Fruit fly (Drosophila melanogaster): ENCODE measurements around the gene Phae2.

DNA sequence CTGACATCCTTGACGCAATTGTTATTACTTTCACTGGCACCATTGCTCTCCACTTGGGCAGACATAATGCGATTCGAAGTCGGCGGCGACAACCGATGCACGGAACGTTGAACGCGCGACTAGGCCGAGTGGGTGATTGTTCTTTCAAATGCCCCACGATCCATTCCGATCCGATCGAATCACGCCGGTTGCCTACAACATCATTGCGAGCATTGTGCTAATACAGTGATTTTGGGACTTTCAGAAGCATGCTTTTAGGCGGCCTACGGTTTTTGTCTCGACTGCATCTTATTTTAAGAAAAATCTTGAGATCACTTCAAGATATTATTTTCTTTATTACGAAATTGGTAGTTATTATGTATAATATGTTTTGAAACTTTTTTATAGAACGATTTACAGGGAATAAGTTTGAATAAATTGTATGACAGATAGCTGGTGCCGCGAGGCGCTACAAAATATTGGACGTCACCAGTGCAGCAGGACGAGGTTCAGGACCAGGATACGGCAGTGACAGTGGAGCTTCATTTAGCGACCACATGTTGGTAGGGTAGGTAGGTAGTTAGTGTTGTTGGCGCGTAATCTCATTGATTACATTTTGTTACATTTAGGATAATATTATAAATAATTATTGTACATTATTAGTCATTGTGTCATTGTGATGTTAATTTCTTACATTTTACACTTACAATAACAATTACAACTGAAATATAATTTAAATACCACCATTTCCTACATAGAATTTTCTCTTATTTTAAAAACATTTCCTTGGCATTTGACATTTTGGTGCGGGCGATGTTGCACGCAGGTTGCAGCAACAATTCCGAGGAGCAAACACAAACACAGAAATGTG, 22.6 kb downstream of the Phae2 start, which contains the start of gene rho-6:
- no peak for TF ChIP-seq CG8478 (optimal IDR thresholded peaks at IDR 0.05)
- TF ChIP-seq CTCF (optimal IDR thresholded peaks at IDR 0.05): no peak

Data from S2 (cell line).